Fruit fly (Drosophila melanogaster): ENCODE results near the gene bel.

bel gene

DNA sequence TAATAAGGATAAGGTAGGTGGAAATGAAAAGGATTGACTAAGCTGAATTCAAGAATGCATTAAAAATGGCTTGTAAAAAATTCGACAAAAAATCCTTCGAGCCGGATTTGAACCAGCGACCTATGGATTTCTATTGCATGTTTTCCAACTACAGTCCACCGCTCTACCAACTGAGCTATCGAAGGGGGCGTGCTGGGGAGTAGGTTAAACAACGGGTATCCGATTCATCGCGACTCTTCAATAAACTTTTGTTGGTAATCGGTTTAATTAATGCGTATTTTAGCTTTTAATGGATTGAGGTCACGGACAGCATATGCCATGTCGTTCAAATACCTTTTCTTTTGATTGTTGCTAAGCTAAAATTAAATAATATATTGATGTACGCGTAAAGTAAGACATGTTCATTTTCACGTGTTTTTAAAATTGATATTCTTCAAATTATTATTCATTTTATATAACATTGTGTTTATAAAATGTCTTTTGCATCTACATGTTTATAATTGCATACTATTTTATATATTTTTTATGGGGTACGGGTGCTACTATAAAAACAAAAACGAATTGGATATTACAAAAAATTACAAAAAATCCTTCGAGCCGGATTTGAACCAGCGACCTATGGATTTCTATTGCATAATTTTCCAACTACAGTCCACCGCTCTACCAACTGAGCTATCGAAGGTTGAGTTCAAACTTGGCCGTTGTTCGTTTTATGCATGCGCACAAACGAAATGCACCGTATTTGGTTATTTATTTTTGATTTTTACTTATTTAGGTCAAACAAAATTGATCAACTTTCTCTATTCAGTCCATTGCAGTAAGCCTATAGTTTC is 7.7 kb upstream of the bel start (continued):
- TF ChIP-seq mld (GFP tag; IDR thresholded peaks at IDR 0.05; ENCODE audit: partially characterized antibody) (peak; percentile 92), ab (GFP tag; optimal IDR thresholded peaks at IDR 0.05) (no peak), kah (GFP tag; optimal IDR thresholded peaks at IDR 0.05) (peak; percentile 10), Kr (GFP tag; optimal IDR thresholded peaks at IDR 0.05) (no peak), CG7987 (GFP tag; optimal IDR thresholded peaks at IDR 0.05) (peak; percentile 4), CG3407 (GFP tag; optimal IDR thresholded peaks at IDR 0.05) (no peak), CG2678 (tag; optimal IDR thresholded peaks at IDR 0.05) (peak; percentile 16), tna (GFP tag; IDR thresholded peaks at IDR 0.05; ENCODE audit: partially characterized antibody) (peak; percentile 76), D19A (tag; optimal IDR thresholded peaks at IDR 0.05) (peak; percentile 52), Hr51 (GFP tag; optimal IDR thresholded peaks at IDR 0.05) (peak in 1 of 2 experiments; percentile 22), sna (GFP tag; IDR thresholded peaks at IDR 0.05; ENCODE audit: partially characterized antibody) (peak; percentile 44; the same call in 1 of the 2 replicates), inv (GFP tag; IDR thresholded peaks at IDR 0.05; ENCODE audit: partially characterized antibody) (peak; percentile 24), chinmo (GFP tag; IDR thresholded peaks at IDR 0.05; ENCODE audit: partially characterized antibody) (peak; percentile 52; the same call in 3 of the 4 replicates), hb (GFP tag; IDR thresholded peaks at IDR 0.05; ENCODE audit: partially characterized antibody) (peak; percentile 68), Dll (GFP tag; IDR thresholded peaks at IDR 0.05; ENCODE audit: partially characterized antibody) (0 out of 4 replicates have a peak, but pooled peaks have one; percentile 36), CG14860 (GFP tag; IDR thresholded peaks at IDR 0.05; ENCODE audit: partially characterized antibody) (peak; percentile 52), sd (tag; optimal IDR thresholded peaks at IDR 0.05) (peak; percentile 42), lola (GFP tag; optimal IDR thresholded peaks at IDR 0.05) (no peak), CG12744 (GFP tag; optimal IDR thresholded peaks at IDR 0.05) (no peak), CG34376 (GFP tag; optimal IDR thresholded peaks at IDR 0.05) (peak; percentile 72), ind (GFP tag; optimal IDR thresholded peaks at IDR 0.05) (no peak), CG17186 (GFP tag; optimal IDR thresholded peaks at IDR 0.05) (no peak), CG42726 (GFP tag; IDR thresholded peaks at IDR 0.05; ENCODE audit: partially characterized antibody) (peak; percentile 94), Dfd (GFP tag; optimal IDR thresholded peaks at IDR 0.05) (no peak), CG11085 (GFP tag; IDR thresholded peaks at IDR 0.05) (no peak), nerfin-2 (GFP tag; IDR thresholded peaks at IDR 0.05; ENCODE audit: partially characterized antibody) (peak; percentile 75), Bgb (GFP tag; IDR thresholded peaks at IDR 0.05; ENCODE audit: partially characterized antibody) (peak; percentile 70), unc-4 (GFP tag; IDR thresholded peaks at IDR 0.05; ENCODE audit: partially characterized antibody) (peak; percentile 44; the same call in 1 of the 2 replicates), repo (GFP tag; optimal IDR thresholded peaks at IDR 0.05) (no peak), sens (GFP tag) (peak; percentile 79), bowl (GFP tag; IDR thresholded peaks at IDR 0.05) (no peak), ftz-f1 (GFP tag; optimal IDR thresholded peaks at IDR 0.05) (peak; percentile 69), E2f1 (GFP tag; IDR thresholded peaks at IDR 0.05) (no peak), Bdp1 (GFP tag; optimal IDR thresholded peaks at IDR 0.05) (peak; percentile 98), BEAF-32 (GFP tag; optimal IDR thresholded peaks at IDR 0.05) (no peak), wek (GFP tag; optimal IDR thresholded peaks at IDR 0.05) (peak; percentile 9), vnd (GFP tag; IDR thresholded peaks at IDR 0.05; ENCODE audit: partially characterized antibody) (peak; percentile 35), CG13287 (GFP tag; IDR thresholded peaks at IDR 0.05; ENCODE audit: partially characterized antibody) (no peak; the same call in 1 of the 2 replicates), CG14710 (tag; optimal IDR thresholded peaks at IDR 0.05) (no peak), ato (GFP tag; IDR thresholded peaks at IDR 0.05; ENCODE audit: partially characterized antibody) (peak; percentile 91), CG12769 (tag; optimal IDR thresholded peaks at IDR 0.05) (peak; percentile 2), CG14441 (GFP tag; IDR thresholded peaks at IDR 0.05) (no peak), CG11504 (tag; optimal IDR thresholded peaks at IDR 0.05) (peak; percentile 7), amos (GFP tag; IDR thresholded peaks at IDR 0.05; ENCODE audit: partially characterized antibody) (peak; percentile 79), CG31365 (tag; optimal IDR thresholded peaks at IDR 0.05) (no peak)
